Fruit fly (Drosophila melanogaster): ENCODE results near the gene CG17597.

DNA sequence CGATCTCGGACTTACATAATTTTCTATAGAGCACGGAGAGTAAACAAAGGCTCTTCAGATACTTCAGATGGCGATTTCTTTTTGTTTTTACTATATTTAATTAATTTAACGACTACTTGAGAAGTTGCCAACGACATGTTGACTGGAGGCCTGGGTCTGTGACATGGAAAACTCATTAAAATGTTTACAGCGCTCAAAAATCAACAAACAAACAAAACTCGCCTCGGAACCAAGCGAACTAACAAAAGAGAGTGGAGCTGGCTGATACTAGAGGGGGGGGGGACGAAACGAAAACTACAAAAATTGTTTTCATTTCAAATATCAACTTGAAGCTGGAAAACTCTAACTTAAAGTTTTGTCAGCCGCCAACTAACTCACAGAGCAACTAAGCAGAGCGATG is 47.5 kb upstream of the CG17597 start:
- TF ChIP-seq CG10348 (GFP tag; IDR thresholded peaks at IDR 0.05) = no peak
- no peak for TF ChIP-seq Ets98B (GFP tag; IDR thresholded peaks at IDR 0.05)
- TF ChIP-seq CG12605 (GFP tag; IDR thresholded peaks at IDR 0.05) = no peak
